Fruit fly (Drosophila melanogaster): Measurements from ENCODE around the gene CG44098.

Gene CG44098

dm6 chr3R:4731828-4732657, 41.0 kb downstream of the CG44098 start, which contains the start of gene Nep2 (continued):
- TF ChIP-seq Stat92E (GFP tag; optimal IDR thresholded peaks at IDR 0.05) (no peak), Side (GFP tag; optimal IDR thresholded peaks at IDR 0.05) (peak; percentile 14), CG8359 (GFP tag; optimal IDR thresholded peaks at IDR 0.05; ENCODE audit: borderline replicate concordance) (no peak), D19B (GFP tag; optimal IDR thresholded peaks at IDR 0.05) (peak; percentile 64), CG30020 (tag; optimal IDR thresholded peaks at IDR 0.05) (peak; percentile 5), grn (GFP tag; optimal IDR thresholded peaks at IDR 0.05) (no peak), Dip2 (GFP tag; IDR thresholded peaks at IDR 0.05) (no peak), CG11696 (GFP tag; IDR thresholded peaks at IDR 0.05) (peak; percentile 47; the same call in 1 of the 2 replicates), ftz-f1 (GFP tag; optimal IDR thresholded peaks at IDR 0.05) (no peak), HLH3B (GFP tag; IDR thresholded peaks at IDR 0.05) (no peak), CG16779 (GFP tag; IDR thresholded peaks at IDR 0.05) (no peak), NK7.1 (GFP tag; optimal IDR thresholded peaks at IDR 0.05) (no peak), sug (tag; optimal IDR thresholded peaks at IDR 0.05) (no peak), croc (GFP tag; conservative IDR thresholded peaks at IDR 0.05) (no peak), kay (GFP tag; optimal IDR thresholded peaks at IDR 0.05) (no peak), CG13123 (GFP tag; optimal IDR thresholded peaks at IDR 0.05) (no peak), Ravus (GFP tag; IDR thresholded peaks at IDR 0.05) (no peak), CG17361 (GFP tag; IDR thresholded peaks at IDR 0.05) (peak; percentile 77), emc (GFP tag; optimal IDR thresholded peaks at IDR 0.05) (no peak), tna (GFP tag; IDR thresholded peaks at IDR 0.05; ENCODE audit: partially characterized antibody) (peak; percentile 83), CG2875 (GFP tag; optimal IDR thresholded peaks at IDR 0.05) (no peak), odd (GFP tag; optimal IDR thresholded peaks at IDR 0.05) (peak; percentile 16), Taf1 (GFP tag; IDR thresholded peaks at IDR 0.05) (no peak), CG11456 (GFP tag; IDR thresholded peaks at IDR 0.05) (no peak), stwl (tag; optimal IDR thresholded peaks at IDR 0.05) (peak; percentile 70), fd96Cb (tag; optimal IDR thresholded peaks at IDR 0.05) (peak; percentile 28), Oli (tag; optimal IDR thresholded peaks at IDR 0.05) (peak; percentile 36), ham (GFP tag; IDR thresholded peaks at IDR 0.05) (no peak), CG15073 (GFP tag; optimal IDR thresholded peaks at IDR 0.05) (no peak), nerfin-2 (GFP tag; IDR thresholded peaks at IDR 0.05; ENCODE audit: partially characterized antibody) (peak; percentile 61), E2f2 (GFP tag; IDR thresholded peaks at IDR 0.05) (no peak), CG9437 (GFP tag; optimal IDR thresholded peaks at IDR 0.05) (peak; percentile 61), CG2712 (tag; optimal IDR thresholded peaks at IDR 0.05) (peak; percentile 28), crc (GFP tag; optimal IDR thresholded peaks at IDR 0.05) (no peak), Spps (tag; optimal IDR thresholded peaks at IDR 0.05) (no peak), gt (GFP tag; IDR thresholded peaks at IDR 0.05) (no peak), Deaf1 (tag; optimal IDR thresholded peaks at IDR 0.05) (no peak), Mad (GFP tag; optimal IDR thresholded peaks at IDR 0.05) (no peak), grau (tag; optimal IDR thresholded peaks at IDR 0.05) (peak; percentile 16), CG4328 (GFP tag; optimal IDR thresholded peaks at IDR 0.05) (no peak), CG4404 (GFP tag; IDR thresholded peaks at IDR 0.05) (no peak), CG9727 (GFP tag; optimal IDR thresholded peaks at IDR 0.05) (peak; percentile 58), CG5180 (GFP tag; optimal IDR thresholded peaks at IDR 0.05) (no peak), CG17328 (GFP tag; IDR thresholded peaks at IDR 0.05) (no peak), CG34422 (GFP tag; IDR thresholded peaks at IDR 0.05) (0 out of 3 replicates have a peak, but pooled peaks have one; percentile 12), D19A (tag; optimal IDR thresholded peaks at IDR 0.05) (peak; percentile 7), ac (GFP tag; optimal IDR thresholded peaks at IDR 0.05) (no peak), CG11723 (GFP tag; optimal IDR thresholded peaks at IDR 0.05) (no peak), Sox100B (GFP tag; optimal IDR thresholded peaks at IDR 0.05) (peak; percentile 65), br (optimal IDR thresholded peaks at IDR 0.05) (no peak)
